Fruit fly (Drosophila melanogaster): Measurements from ENCODE around the gene CG31106.
A peak's percentile ranks its signal among the peaks of the same experiment; 100 is the strongest.

Gene CG31106

dm6 chr3R:25247379-25247869 is 31.3 kb downstream of the CG31106 start, which contains the start of the genes RpS27 and Nup37 (continued):
- TF ChIP-seq HmgD (GFP tag; optimal IDR thresholded peaks at IDR 0.05) (peak; percentile 99), rib (GFP tag; IDR thresholded peaks at IDR 0.05) (peak; percentile 91), Nf-YA (GFP tag; IDR thresholded peaks at IDR 0.05) (peak; percentile 93), CG14965 (GFP tag; optimal IDR thresholded peaks at IDR 0.05; ENCODE audit: borderline replicate concordance) (peak; percentile 91), Ptx1 (GFP tag; IDR thresholded peaks at IDR 0.05) (peak; percentile 96), sqz (GFP tag; optimal IDR thresholded peaks at IDR 0.05) (peak; percentile 98), CG1024 (GFP tag; IDR thresholded peaks at IDR 0.05) (peak; percentile 94), CG6654 (GFP tag; optimal IDR thresholded peaks at IDR 0.05) (peak; percentile 94), CG2129 (GFP tag; IDR thresholded peaks at IDR 0.05; ENCODE audit: partially characterized antibody) (no peak), dpn (GFP tag; optimal IDR thresholded peaks at IDR 0.05) (peak; percentile 95 to 99), CG11696 (GFP tag; IDR thresholded peaks at IDR 0.05) (peak; percentile 84), Side (GFP tag; optimal IDR thresholded peaks at IDR 0.05) (peak; percentile 99), Bdp1 (GFP tag; optimal IDR thresholded peaks at IDR 0.05) (peak; percentile 94), en (GFP tag; optimal IDR thresholded peaks at IDR 0.05) (peak; percentile 98), HmgZ (tag; optimal IDR thresholded peaks at IDR 0.05) (peak; percentile 99), CG3838 (GFP tag; optimal IDR thresholded peaks at IDR 0.05) (peak; percentile 98), CG15073 (GFP tag; optimal IDR thresholded peaks at IDR 0.05) (peak; percentile 68), CG9727 (GFP tag; optimal IDR thresholded peaks at IDR 0.05) (peak; percentile 99), CG12659 (GFP tag; optimal IDR thresholded peaks at IDR 0.05) (peak; percentile 99), CG7745 (tag; optimal IDR thresholded peaks at IDR 0.05) (peak; percentile 83), Ravus (GFP tag; IDR thresholded peaks at IDR 0.05) (peak; percentile 72), CG16779 (GFP tag; IDR thresholded peaks at IDR 0.05) (peak; percentile 97), CG17361 (GFP tag; IDR thresholded peaks at IDR 0.05) (peak; percentile 99), abd-A (tag; optimal IDR thresholded peaks at IDR 0.05) (no peak), bab2 (GFP tag; optimal IDR thresholded peaks at IDR 0.05) (peak; percentile 97), pnt (GFP tag; optimal IDR thresholded peaks at IDR 0.05) (peak; percentile 91), CG15269 (tag; optimal IDR thresholded peaks at IDR 0.05) (peak; percentile 94), pzg (GFP tag; optimal IDR thresholded peaks at IDR 0.05) (peak; percentile 97), lbe (GFP tag; optimal IDR thresholded peaks at IDR 0.05) (peak; percentile 91), ewg (GFP tag; optimal IDR thresholded peaks at IDR 0.05) (peak; percentile 95), PHDP (tag; optimal IDR thresholded peaks at IDR 0.05) (peak; percentile 96), org-1 (GFP tag; optimal IDR thresholded peaks at IDR 0.05) (peak; percentile 97), C15 (GFP tag; IDR thresholded peaks at IDR 0.05) (peak; percentile 93), gem (tag; optimal IDR thresholded peaks at IDR 0.05) (peak; percentile 91), Dp (GFP tag; optimal IDR thresholded peaks at IDR 0.05) (peak; percentile 77), tap (tag; optimal IDR thresholded peaks at IDR 0.05) (peak; percentile 88), p53 (GFP tag; optimal IDR thresholded peaks at IDR 0.05) (peak; percentile 98), kah (GFP tag; optimal IDR thresholded peaks at IDR 0.05) (peak; percentile 94), CG18011 (GFP tag; optimal IDR thresholded peaks at IDR 0.05) (peak; percentile 92), CG43689 (GFP tag; IDR thresholded peaks at IDR 0.05) (peak; percentile 95), Usf (GFP tag; optimal IDR thresholded peaks at IDR 0.05) (peak; percentile 97), fu2 (GFP tag; optimal IDR thresholded peaks at IDR 0.05) (peak; percentile 98), CG9817 (tag; optimal IDR thresholded peaks at IDR 0.05) (peak; percentile 99), CG16815 (GFP tag; optimal IDR thresholded peaks at IDR 0.05) (peak; percentile 95), CHES-1-like (GFP tag; optimal IDR thresholded peaks at IDR 0.05) (peak; percentile 99), CG8478 (optimal IDR thresholded peaks at IDR 0.05) (no peak), peb (GFP tag; IDR thresholded peaks at IDR 0.05) (peak; percentile 89), z (GFP tag; IDR thresholded peaks at IDR 0.05) (peak; percentile 78), CG12391 (tag; optimal IDR thresholded peaks at IDR 0.05) (peak; percentile 97), CG6813 (GFP tag; optimal IDR thresholded peaks at IDR 0.05) (peak; percentile 98), CG18599 (GFP tag; optimal IDR thresholded peaks at IDR 0.05) (peak; percentile 98)

All from whole organism, embryonic.